Worm (Caenorhabditis elegans) whole organism, late embryonic: ENCODE data around the gene snx-14.

ENCODE experiments used
- C38D4.7 ChIP-seq: fragments of 200-800 bp; sonication (Bioruptor generic); optimal IDR thresholded peaks from 2 replicates; lab custom pipeline; 2018; ENCODE audit warnings: mild to moderate bottlenecking, missing genetic modification characterization, moderate library complexity, missing compliant biosample characterization
- ceh-30 ChIP-seq: fragments of 150-350 bp; optimal IDR thresholded peaks from 2 replicates; lab custom pipeline; 2014; ENCODE audit warnings: missing biosample characterization, missing genetic modification characterization
- ceh-9 ChIP-seq: sonication (generic microtip); optimal IDR thresholded peaks from 2 replicates; lab custom pipeline; 2016; ENCODE audit warnings: mild to moderate bottlenecking, missing genetic modification characterization, inconsistent platforms, missing compliant biosample characterization
- ets-4 ChIP-seq: sonication (generic microtip); optimal IDR thresholded peaks from 2 replicates; lab custom pipeline; 2016; ENCODE audit warnings: missing genetic modification characterization, missing compliant biosample characterization
- lin-11 ChIP-seq: fragments of 200-800 bp; sonication (Bioruptor generic); optimal IDR thresholded peaks from 2 replicates; lab custom pipeline; 2018; ENCODE audit warnings: mild to moderate bottlenecking, missing genetic modification characterization, missing compliant biosample characterization
- unc-42 ChIP-seq: sonication (generic microtip); optimal IDR thresholded peaks from 2 replicates; lab custom pipeline; 2016; ENCODE audit warnings: missing genotype, missing genetic modification characterization, missing compliant biosample characterization

- TF ChIP-seq lin-11 (tag; lab: Kevin White, UChicago) (no peak), C38D4.7 (no peak), ceh-30 (tag; lab: Kevin White, UChicago) (no peak), ets-4 (tag; lab: Kevin White, UChicago) (no peak), unc-42 (tag; lab: Kevin White, UChicago) (no peak), ceh-9 (tag; lab: Kevin White, UChicago) (no peak)
These were observed 22.4 kb downstream of the snx-14 start for ce11 chrII:13508607-13509006.
